Worm (Caenorhabditis elegans) whole organism, young adult: ENCODE data around the gene rpl-11.1.

Experiments
- B0035.1 ChIP-seq: sonication (generic microtip); optimal IDR thresholded peaks from 2 replicates; lab custom pipeline; 2016; ENCODE audit warnings: missing genetic modification characterization, mild to moderate bottlenecking, missing compliant biosample characterization, missing genotype, missing genetic modification reagents
- B0261.1 ChIP-seq: sonication (generic microtip); optimal IDR thresholded peaks from 2 replicates; lab custom pipeline; 2016; ENCODE audit warnings: mild to moderate bottlenecking, missing genetic modification characterization, moderate library complexity, missing compliant biosample characterization
- B0336.3 ChIP-seq: fragments of 200-800 bp; sonication (Bioruptor generic); IDR thresholded peaks from 2 replicates; pipeline ENCODE4 v1.3.6; 2022; ENCODE audit warnings: missing genetic modification characterization, missing compliant biosample characterization
- D2030.7 ChIP-seq: fragments of 200-800 bp; sonication (Bioruptor generic); IDR thresholded peaks from 2 replicates; pipeline ENCODE4 v1.3.6; 2022; ENCODE audit warnings: missing genetic modification reagents, missing genetic modification characterization, missing compliant biosample characterization
- F22D6.2 ChIP-seq: sonication (generic microtip); optimal IDR thresholded peaks from 2 replicates; lab custom pipeline; 2016; ENCODE audit warnings: mild to moderate bottlenecking, missing genetic modification characterization, missing compliant biosample characterization
- F23B12.7 ChIP-seq: sonication (generic microtip); optimal IDR thresholded peaks from 2 replicates; lab custom pipeline; 2017; ENCODE audit warnings: missing genetic modification characterization, mild to moderate bottlenecking, missing compliant biosample characterization, antibody characterized with exemption, moderate library complexity; ENCODE audit not compliant: insufficient read depth
- F39B2.1 ChIP-seq: fragments of 200-800 bp; sonication (Bioruptor generic); IDR thresholded peaks from 2 replicates; pipeline ENCODE4 v1.3.6; 2022; ENCODE audit warnings: missing genetic modification reagents, missing genetic modification characterization, missing compliant biosample characterization
- F55B11.4 ChIP-seq: sonication (generic microtip); optimal IDR thresholded peaks from 2 replicates; lab custom pipeline; 2016; ENCODE audit warnings: missing compliant biosample characterization, missing genetic modification characterization, borderline replicate concordance; ENCODE audit not compliant: insufficient read depth
- F57A8.1 ChIP-seq: fragments of 200-800 bp; sonication (Bioruptor generic); optimal IDR thresholded peaks from 2 replicates; lab custom pipeline; 2018; ENCODE audit warnings: mild to moderate bottlenecking, missing genetic modification characterization, moderate library complexity, missing compliant biosample characterization
- F57C9.4 ChIP-seq: sonication (generic microtip); optimal IDR thresholded peaks from 2 replicates; lab custom pipeline; 2017; ENCODE audit warnings: mild to moderate bottlenecking, missing genetic modification characterization, missing compliant biosample characterization
- K12H6.12 ChIP-seq: fragments of 200-800 bp; sonication (Bioruptor generic); optimal IDR thresholded peaks from 2 replicates; lab custom pipeline; 2018; ENCODE audit warnings: mild to moderate bottlenecking, missing genetic modification characterization, missing compliant biosample characterization
- Y79H2A.3 ChIP-seq: fragments of 200-800 bp; sonication (Bioruptor generic); conservative IDR thresholded peaks from 2 replicates; pipeline ENCODE4 v1.3.6; 2022; ENCODE audit warnings: missing genetic modification reagents, missing genetic modification characterization, missing compliant biosample characterization
- aptf-2 ChIP-seq: fragments of 200-800 bp; sonication (Bioruptor generic); conservative IDR thresholded peaks from 2 replicates; pipeline ENCODE4 v1.3.6; 2022; ENCODE audit warnings: missing genetic modification reagents, missing genetic modification characterization, missing compliant biosample characterization
- aptf-3 ChIP-seq: fragments of 200-800 bp; sonication (Bioruptor generic); IDR thresholded peaks from 2 replicates; pipeline ENCODE4 v1.3.6; 2022; ENCODE audit warnings: missing genetic modification characterization, missing compliant biosample characterization
- cebp-2 ChIP-seq: fragments of 200-800 bp; sonication (Bioruptor generic); IDR thresholded peaks from 2 replicates; pipeline ENCODE4 v1.3.6; 2022; ENCODE audit warnings: missing genetic modification characterization, missing compliant biosample characterization
- ceh-27 ChIP-seq: fragments of 200-800 bp; sonication (Bioruptor generic); optimal IDR thresholded peaks from 2 replicates; lab custom pipeline; 2018; ENCODE audit warnings: mild to moderate bottlenecking, missing genetic modification characterization, moderate library complexity, missing compliant biosample characterization
- ceh-40 ChIP-seq: fragments of 200-800 bp; sonication (Bioruptor generic); IDR thresholded peaks from 2 replicates; pipeline ENCODE4 v1.3.6; 2022; ENCODE audit warnings: missing genetic modification characterization, missing compliant biosample characterization
- dpl-1 ChIP-seq: fragments of 150-350 bp; optimal IDR thresholded peaks from 2 replicates; lab custom pipeline; 2014; ENCODE audit warnings: missing biosample characterization, missing genetic modification reagents, missing genetic modification characterization
- efl-1 ChIP-seq: fragments of 150-350 bp; optimal IDR thresholded peaks from 2 replicates; lab custom pipeline; 2014; ENCODE audit warnings: missing biosample characterization, missing genetic modification reagents, missing genetic modification characterization
- gei-17 ChIP-seq: fragments of 200-800 bp; sonication (Bioruptor generic); optimal IDR thresholded peaks from 2 replicates; lab custom pipeline; 2018; ENCODE audit warnings: mild to moderate bottlenecking, missing genetic modification characterization, missing compliant biosample characterization
- him-1 ChIP-seq: sonication (generic microtip); optimal IDR thresholded peaks from 2 replicates; lab custom pipeline; 2016; ENCODE audit warnings: missing genotype, missing genetic modification reagents, missing genetic modification characterization, missing compliant biosample characterization
- hlh-12 ChIP-seq: sonication (generic microtip); optimal IDR thresholded peaks from 2 replicates; lab custom pipeline; 2016; ENCODE audit warnings: missing genetic modification characterization, missing compliant biosample characterization
- hlh-26 ChIP-seq: fragments of 200-800 bp; sonication (Bioruptor generic); conservative IDR thresholded peaks from 2 replicates; pipeline ENCODE4 v1.3.6; 2022; ENCODE audit warnings: missing genetic modification reagents, missing genetic modification characterization, missing compliant biosample characterization
- hmg-1.2 ChIP-seq: fragments of 200-800 bp; sonication (Bioruptor generic); IDR thresholded peaks from 2 replicates; pipeline ENCODE4 v1.3.6; 2022; ENCODE audit warnings: missing genetic modification reagents, missing genetic modification characterization, missing compliant biosample characterization
- lag-1 ChIP-seq: fragments of 200-800 bp; sonication (Bioruptor generic); IDR thresholded peaks from 2 replicates; pipeline ENCODE4 v1.3.6; 2022; ENCODE audit warnings: missing genetic modification reagents, missing genetic modification characterization, missing compliant biosample characterization
- lin-26 ChIP-seq: fragments of 200-800 bp; sonication (Bioruptor generic); IDR thresholded peaks from 2 replicates; pipeline ENCODE4 v1.3.6; 2022; ENCODE audit warnings: missing genetic modification reagents, missing genetic modification characterization, missing compliant biosample characterization
- lin-54 ChIP-seq: fragments of 200-800 bp; sonication (Bioruptor generic); optimal IDR thresholded peaks from 2 replicates; lab custom pipeline; 2018; ENCODE audit warnings: mild to moderate bottlenecking, missing genetic modification characterization, missing compliant biosample characterization
- madf-3 ChIP-seq: fragments of 200-800 bp; sonication (Bioruptor generic); IDR thresholded peaks from 2 replicates; pipeline ENCODE4 v1.3.6; 2022; ENCODE audit warnings: missing genetic modification reagents, missing genetic modification characterization, missing compliant biosample characterization
- madf-6 ChIP-seq: fragments of 200-800 bp; sonication (Bioruptor generic); IDR thresholded peaks from 2 replicates; pipeline ENCODE4 v1.3.6; 2022; ENCODE audit warnings: missing genetic modification reagents, missing genetic modification characterization, missing compliant biosample characterization
- madf-8 ChIP-seq: fragments of 200-800 bp; sonication (Bioruptor generic); conservative IDR thresholded peaks from 2 replicates; pipeline ENCODE4 v1.3.6; 2022; ENCODE audit warnings: missing genetic modification reagents, missing genetic modification characterization, missing compliant biosample characterization
- mcd-1 ChIP-seq: fragments of 200-800 bp; sonication (Bioruptor generic); IDR thresholded peaks from 2 replicates; pipeline ENCODE4 v1.3.6; 2022; ENCODE audit warnings: missing genetic modification reagents, missing genetic modification characterization, missing compliant biosample characterization
- nfya-1 ChIP-seq: sonication (generic microtip); optimal IDR thresholded peaks from 2 replicates; lab custom pipeline; 2017; ENCODE audit warnings: antibody characterized with exemption, missing compliant biosample characterization, missing genetic modification characterization, borderline replicate concordance; ENCODE audit not compliant: insufficient read depth
- nfya-2 ChIP-seq: fragments of 200-800 bp; sonication (Bioruptor generic); IDR thresholded peaks from 2 replicates; pipeline ENCODE4 v1.3.6; 2022; ENCODE audit warnings: missing genetic modification reagents, missing genetic modification characterization, missing compliant biosample characterization
- nhr-120 ChIP-seq: fragments of 200-800 bp; sonication (Bioruptor generic); IDR thresholded peaks from 2 replicates; pipeline ENCODE4 v1.3.6; 2022; ENCODE audit warnings: missing genetic modification characterization, missing compliant biosample characterization
- nhr-179 ChIP-seq: sonication (generic microtip); optimal IDR thresholded peaks from 2 replicates; lab custom pipeline; 2016; ENCODE audit warnings: mild to moderate bottlenecking, missing genetic modification characterization, missing compliant biosample characterization
- nhr-27 ChIP-seq: fragments of 200-800 bp; sonication (Bioruptor generic); optimal IDR thresholded peaks from 2 replicates; lab custom pipeline; 2018; ENCODE audit warnings: mild to moderate bottlenecking, missing genetic modification characterization, moderate library complexity, missing compliant biosample characterization
- pha-4 ChIP-seq: fragments of 150-350 bp; sonication (generic microtip); optimal IDR thresholded peaks from 2 replicates; lab custom pipeline; 2014; ENCODE audit warnings: missing biosample characterization, missing genetic modification reagents, missing genetic modification characterization
- rec-8 ChIP-seq, 2 experiments: sonication (generic microtip); optimal IDR thresholded peaks; 2 replicates each; lab custom pipeline; 2016; ENCODE audit warnings: mild to moderate bottlenecking in 2 of 2, missing genetic modification characterization in 2 of 2, missing genetic modification reagents in 2 of 2, missing genotype in 2 of 2, missing biosample characterization in 1 of 2, missing compliant biosample characterization in 1 of 2, moderate library complexity in 1 of 2
- repo-1 ChIP-seq: sonication (generic microtip); optimal IDR thresholded peaks from 2 replicates; lab custom pipeline; 2017; ENCODE audit warnings: mild to moderate bottlenecking, missing genetic modification characterization, missing compliant biosample characterization
- sdz-38 ChIP-seq: sonication (generic microtip); optimal IDR thresholded peaks from 2 replicates; lab custom pipeline; 2016; ENCODE audit warnings: missing genotype, missing genetic modification characterization, missing compliant biosample characterization
- sea-2 ChIP-seq: fragments of 200-800 bp; sonication (Bioruptor generic); IDR thresholded peaks from 2 replicates; pipeline ENCODE4 v1.3.6; 2022; ENCODE audit warnings: missing genetic modification characterization, missing compliant biosample characterization
- snpc-3.4 ChIP-seq: sonication (generic microtip); optimal IDR thresholded peaks from 2 replicates; lab custom pipeline; 2017; ENCODE audit warnings: missing genetic modification characterization, mild to moderate bottlenecking, missing compliant biosample characterization, antibody characterized with exemption, moderate library complexity, missing genotype, missing genetic modification reagents
- snpc-4 ChIP-seq, 5 experiments: fragments of 150-350 bp in 1 of 5; sonication (generic microtip) in 4 of 5; optimal IDR thresholded peaks; 2 replicates each; lab custom pipeline; 2014 to 2018; ENCODE audit warnings: missing genetic modification characterization in 5 of 5, missing biosample characterization in 3 of 5, antibody characterized with exemption in 2 of 5, mild to moderate bottlenecking in 2 of 5, missing compliant biosample characterization in 2 of 5, missing genotype in 2 of 5, moderate library complexity in 2 of 5, missing genetic modification reagents in 1 of 5
- somi-1 ChIP-seq: fragments of 200-800 bp; sonication (Bioruptor generic); optimal IDR thresholded peaks from 2 replicates; lab custom pipeline; 2018; ENCODE audit warnings: mild to moderate bottlenecking, missing genetic modification characterization, missing compliant biosample characterization
- tbx-9 ChIP-seq: sonication (generic microtip); optimal IDR thresholded peaks from 2 replicates; lab custom pipeline; 2016; ENCODE audit warnings: borderline replicate concordance, missing genetic modification characterization, inconsistent platforms, missing compliant biosample characterization
- xnd-1 ChIP-seq: sonication (generic microtip); optimal IDR thresholded peaks from 2 replicates; lab custom pipeline; 2016; ENCODE audit warnings: missing genotype, missing genetic modification reagents, missing genetic modification characterization, missing compliant biosample characterization
- ztf-22 ChIP-seq: fragments of 200-800 bp; sonication (Bioruptor generic); optimal IDR thresholded peaks from 2 replicates; lab custom pipeline; 2018; ENCODE audit warnings: mild to moderate bottlenecking, missing genetic modification characterization, moderate library complexity, missing compliant biosample characterization
- ztf-25 ChIP-seq: fragments of 200-800 bp; sonication (Bioruptor generic); IDR thresholded peaks from 2 replicates; pipeline ENCODE4 v1.3.6; 2022; ENCODE audit warnings: missing genetic modification reagents, missing genetic modification characterization, missing compliant biosample characterization

The rpl-11.1 gene

ce11 chrV:3582086-3582485 is 3.8 kb downstream of the rpl-11.1 start (continued):
- TF ChIP-seq mcd-1 (no peak), B0261.1 (tag; lab: Kevin White, UChicago) (peak; percentile 65), nfya-2 (0 out of 2 replicates have a peak, but pooled peaks have one; percentile 25), nhr-27 (no peak), lin-54 (GFP tag; lab: Kevin White, UChicago) (peak; percentile 36), gei-17 (GFP tag; lab: Kevin White, UChicago) (no peak), somi-1 (GFP tag; lab: Kevin White, UChicago) (no peak), sea-2 (no peak), K12H6.12 (tag; lab: Kevin White, UChicago) (no peak), madf-3 (GFP tag; lab: Robert Waterston, UW) (0 out of 2 replicates have a peak, but pooled peaks have one; percentile 14), Y79H2A.3 (no peak), sdz-38 (no peak), rec-8 (tag; optimal IDR thresholded peaks at IDR 0.05; lab: Kevin White, UChicago) (peak in 1 of 2 experiments; percentile 35), lin-26 (GFP tag; lab: Robert Waterston, UW) (peak; percentile 79), ztf-25 (GFP tag; lab: Robert Waterston, UW) (no peak), ceh-27 (GFP tag; lab: Kevin White, UChicago) (no peak), nhr-120 (GFP tag; lab: Robert Waterston, UW) (no peak), ztf-22 (GFP tag; lab: Kevin White, UChicago) (no peak), xnd-1 (tag; lab: Kevin White, UChicago) (no peak), repo-1 (no peak), F55B11.4 (no peak), snpc-4 (GFP tag; optimal IDR thresholded peaks at IDR 0.05; lab: Kevin White, UChicago) (peak; percentile 0), snpc-4 (tag; optimal IDR thresholded peaks at IDR 0.05; lab: Kevin White, UChicago) (peak in 2 of 4 experiments; percentile 4 to 14), B0336.3 (no peak), hmg-1.2 (GFP tag; lab: Robert Waterston, UW) (peak; percentile 41; the same call in 1 of the 2 replicates), lag-1 (GFP tag; lab: Robert Waterston, UW) (no peak), hlh-12 (tag; lab: Kevin White, UChicago) (no peak), nfya-1 (tag; lab: Kevin White, UChicago) (no peak), nhr-179 (tag; lab: Kevin White, UChicago) (no peak), hlh-26 (no peak), tbx-9 (no peak), madf-8 (GFP tag; lab: Robert Waterston, UW) (no peak), snpc-3.4 (tag; lab: Kevin White, UChicago) (peak; percentile 62), aptf-2 (GFP tag; lab: Robert Waterston, UW) (no peak), F39B2.1 (GFP tag; lab: Robert Waterston, UW) (no peak), aptf-3 (GFP tag; lab: Robert Waterston, UW) (0 out of 2 replicates have a peak, but pooled peaks have one; percentile 21), ceh-40 (GFP tag; lab: Robert Waterston, UW) (no peak), pha-4 (tag; lab: Kevin White, UChicago) (no peak), F57A8.1 (no peak), B0035.1 (tag; lab: Kevin White, UChicago) (no peak), efl-1 (GFP tag; lab: Kevin White, UChicago) (no peak), cebp-2 (GFP tag; lab: Robert Waterston, UW) (no peak), madf-6 (GFP tag; lab: Robert Waterston, UW) (peak; percentile 44; the same call in 1 of the 2 replicates), F22D6.2 (tag; lab: Kevin White, UChicago) (no peak), D2030.7 (peak; percentile 60), F23B12.7 (tag; lab: Kevin White, UChicago) (peak; percentile 61), dpl-1 (GFP tag; lab: Kevin White, UChicago) (no peak), him-1 (tag; lab: Kevin White, UChicago) (no peak), F57C9.4 (tag; lab: Kevin White, UChicago) (no peak)
